Fruit fly (Drosophila melanogaster) whole organism, embryonic: ENCODE measurements around the gene CG44405.

Source experiments
- ATbp ChIP-seq: fragments of 200-800 bp; sonication (Bioruptor generic); optimal IDR thresholded peaks from 2 replicates; lab custom pipeline; 2017; ENCODE audit warnings: missing biosample characterization, mild to moderate bottlenecking, missing genetic modification characterization, missing genetic modification reagents
- Antp ChIP-seq: fragments of 200-800 bp; sonication (Bioruptor generic); optimal IDR thresholded peaks from 3 replicates; lab custom pipeline; 2016; ENCODE audit warnings: missing biosample characterization, missing genetic modification characterization
- B-H2 ChIP-seq: fragments of 200-800 bp; sonication (Bioruptor generic); optimal IDR thresholded peaks from 2 replicates; lab custom pipeline; 2018; ENCODE audit warnings: missing biosample characterization, mild to moderate bottlenecking, missing genetic modification characterization
- BtbVII ChIP-seq: fragments of 200-800 bp; sonication (Bioruptor generic); optimal IDR thresholded peaks from 3 replicates; lab custom pipeline; 2017; ENCODE audit warnings: missing biosample characterization, mild to moderate bottlenecking, missing genetic modification characterization
- C15 ChIP-seq: fragments of 200-800 bp; sonication (Bioruptor generic); IDR thresholded peaks from 3 replicates; pipeline ENCODE4 v1.3.6; 2022; ENCODE audit warnings: missing biosample characterization, missing genetic modification characterization
- CG10543 ChIP-seq: fragments of 200-800 bp; sonication (Bioruptor generic); optimal IDR thresholded peaks from 3 replicates; lab custom pipeline; 2017; ENCODE audit warnings: missing biosample characterization, mild to moderate bottlenecking, missing genetic modification characterization, moderate library complexity
- CG10959 ChIP-seq: fragments of 200-800 bp; sonication (Bioruptor generic); IDR thresholded peaks from 2 replicates; pipeline ENCODE4 v1.3.6; 2022; ENCODE audit warnings: missing biosample characterization, missing genetic modification characterization
- CG11560 ChIP-seq: fragments of 200-800 bp; sonication (Bioruptor generic); IDR thresholded peaks from 3 replicates; pipeline ENCODE4 v1.3.6; 2022; ENCODE audit warnings: missing biosample characterization, missing genetic modification characterization
- CG11723 ChIP-seq: fragments of 200-800 bp; sonication (Bioruptor generic); optimal IDR thresholded peaks from 2 replicates; lab custom pipeline; 2017; ENCODE audit warnings: missing biosample characterization, mild to moderate bottlenecking, missing genetic modification characterization
- CG12299 ChIP-seq: fragments of 200-800 bp; sonication (Bioruptor generic); optimal IDR thresholded peaks from 2 replicates; lab custom pipeline; 2018; ENCODE audit warnings: missing biosample characterization, mild to moderate bottlenecking, missing genetic modification characterization
- CG15073 ChIP-seq: fragments of 200-800 bp; sonication (Bioruptor generic); optimal IDR thresholded peaks from 2 replicates; lab custom pipeline; 2016; ENCODE audit warnings: missing biosample characterization, missing genetic modification characterization
- CG17328 ChIP-seq: fragments of 200-800 bp; sonication (Bioruptor generic); IDR thresholded peaks from 2 replicates; pipeline ENCODE4 v1.3.6; 2022; ENCODE audit warnings: missing biosample characterization, missing genetic modification characterization
- CG2712 ChIP-seq: fragments of 200-800 bp; optimal IDR thresholded peaks from 3 replicates; lab custom pipeline; 2019; ENCODE audit warnings: missing biosample characterization, mild to moderate bottlenecking, missing genetic modification characterization, moderate library complexity
- CG3281 ChIP-seq: fragments of 200-800 bp; sonication (Bioruptor generic); optimal IDR thresholded peaks from 3 replicates; lab custom pipeline; 2017; ENCODE audit warnings: missing biosample characterization, mild to moderate bottlenecking, missing genetic modification characterization
- CG4617 ChIP-seq: fragments of 200-800 bp; sonication (Bioruptor generic); optimal IDR thresholded peaks from 3 replicates; lab custom pipeline; 2016; ENCODE audit warnings: missing biosample characterization, missing genetic modification characterization, borderline replicate concordance
- CG5180 ChIP-seq: fragments of 200-800 bp; sonication (Bioruptor generic); optimal IDR thresholded peaks from 3 replicates; lab custom pipeline; 2017; ENCODE audit warnings: missing biosample characterization, missing genetic modification characterization, mild to moderate bottlenecking, moderate library complexity, missing genetic modification reagents
- CG6175 ChIP-seq: fragments of 200-800 bp; sonication (Bioruptor generic); IDR thresholded peaks from 3 replicates; pipeline ENCODE4 v1.3.6; 2022; ENCODE audit warnings: missing biosample characterization, missing genetic modification characterization
- CG6765 ChIP-seq: fragments of 200-800 bp; sonication (Bioruptor generic); optimal IDR thresholded peaks from 3 replicates; lab custom pipeline; 2017; ENCODE audit warnings: missing biosample characterization, mild to moderate bottlenecking, missing genetic modification characterization
- CG7839 ChIP-seq: fragments of 200-800 bp; sonication (Bioruptor generic); optimal IDR thresholded peaks from 3 replicates; lab custom pipeline; 2018; ENCODE audit warnings: missing biosample characterization, mild to moderate bottlenecking, missing genetic modification characterization, moderate library complexity
- CG9932 ChIP-seq: fragments of 200-800 bp; sonication (Bioruptor generic); IDR thresholded peaks from 2 replicates; pipeline ENCODE4 v1.3.6; 2022; ENCODE audit warnings: missing biosample characterization, missing genetic modification characterization
- Dp ChIP-seq: fragments of 200-800 bp; sonication (Bioruptor generic); optimal IDR thresholded peaks from 2 replicates; lab custom pipeline; 2018; ENCODE audit warnings: missing biosample characterization, mild to moderate bottlenecking, missing genetic modification characterization, moderate library complexity
- Fer2 ChIP-seq: fragments of 200-800 bp; sonication (Bioruptor generic); optimal IDR thresholded peaks from 2 replicates; lab custom pipeline; 2018; ENCODE audit warnings: missing biosample characterization, mild to moderate bottlenecking, missing genetic modification characterization, moderate library complexity
- Hey ChIP-seq: fragments of 200-800 bp; sonication (Bioruptor generic); optimal IDR thresholded peaks from 3 replicates; lab custom pipeline; 2018; ENCODE audit warnings: missing biosample characterization, mild to moderate bottlenecking, missing genetic modification characterization
- Hr51 ChIP-seq, 2 experiments: fragments of 200-800 bp; sonication (Bioruptor generic); optimal IDR thresholded peaks; 2 replicates in 1 of 2; 3 replicates in 1 of 2; lab custom pipeline; 2016 to 2018; ENCODE audit warnings: missing biosample characterization in 2 of 2, missing genetic modification characterization in 2 of 2, mild to moderate bottlenecking in 1 of 2, moderate library complexity in 1 of 2
- Med ChIP-seq: fragments of 200-800 bp; sonication (Bioruptor generic); peaks from one replicate; lab custom pipeline; 2016; ENCODE audit warnings: missing biosample characterization, missing genetic modification characterization, mild to moderate bottlenecking, inconsistent platforms, moderate library complexity
- Meics ChIP-seq: fragments of 200-800 bp; sonication (Bioruptor generic); optimal IDR thresholded peaks from 2 replicates; lab custom pipeline; 2017; ENCODE audit warnings: missing biosample characterization, mild to moderate bottlenecking, missing genetic modification characterization
- Nf-YA ChIP-seq: fragments of 200-800 bp; sonication (Bioruptor generic); IDR thresholded peaks from 2 replicates; pipeline ENCODE4 v1.3.6; 2022; ENCODE audit warnings: missing biosample characterization, missing genetic modification characterization
- PHDP ChIP-seq: fragments of 200-800 bp; sonication (Bioruptor generic); optimal IDR thresholded peaks from 3 replicates; lab custom pipeline; 2018; ENCODE audit warnings: missing biosample characterization, mild to moderate bottlenecking, missing genetic modification characterization, moderate library complexity
- Side ChIP-seq: fragments of 200-800 bp; sonication (Bioruptor generic); optimal IDR thresholded peaks from 2 replicates; lab custom pipeline; 2016; ENCODE audit warnings: missing biosample characterization, missing genetic modification characterization
- Sox102F ChIP-seq: fragments of 200-800 bp; sonication (Bioruptor generic); optimal IDR thresholded peaks from 2 replicates; lab custom pipeline; 2018; ENCODE audit warnings: missing biosample characterization, mild to moderate bottlenecking, missing genetic modification characterization, moderate library complexity
- bbx ChIP-seq: fragments of 200-800 bp; sonication (Bioruptor generic); IDR thresholded peaks from 2 replicates; pipeline ENCODE4 v1.3.6; 2022; ENCODE audit warnings: missing biosample characterization, missing genetic modification characterization; ENCODE audit not compliant: partially characterized antibody
- bsh ChIP-seq, 2 experiments: fragments of 200-800 bp; sonication (Bioruptor generic); optimal IDR thresholded peaks; 2 replicates each; lab custom pipeline; 2017 to 2018; ENCODE audit warnings: mild to moderate bottlenecking in 2 of 2, missing biosample characterization in 2 of 2, missing genetic modification characterization in 2 of 2, moderate library complexity in 1 of 2
- crc ChIP-seq: fragments of 200-800 bp; sonication (Bioruptor generic); optimal IDR thresholded peaks from 2 replicates; lab custom pipeline; 2016; ENCODE audit warnings: missing biosample characterization, missing genetic modification characterization
- cwo ChIP-seq: fragments of 200-800 bp; sonication (Bioruptor generic); optimal IDR thresholded peaks from 3 replicates; lab custom pipeline; 2017; ENCODE audit warnings: missing biosample characterization, missing genetic modification characterization, mild to moderate bottlenecking, moderate library complexity, missing genetic modification reagents
- disco-r ChIP-seq: fragments of 200-800 bp; sonication (Bioruptor generic); optimal IDR thresholded peaks from 2 replicates; lab custom pipeline; 2016; ENCODE audit warnings: missing biosample characterization, missing genetic modification characterization
- en ChIP-seq: fragments of 200-800 bp; sonication (Bioruptor generic); optimal IDR thresholded peaks from 2 replicates; lab custom pipeline; 2016; ENCODE audit warnings: missing biosample characterization, missing genetic modification characterization
- fd102C ChIP-seq: fragments of 200-800 bp; sonication (Bioruptor generic); optimal IDR thresholded peaks from 2 replicates; lab custom pipeline; 2018; ENCODE audit warnings: missing biosample characterization, mild to moderate bottlenecking, missing genetic modification characterization, moderate library complexity
- fd96Cb ChIP-seq: fragments of 200-800 bp; sonication (Bioruptor generic); optimal IDR thresholded peaks from 2 replicates; lab custom pipeline; 2018; ENCODE audit warnings: missing biosample characterization, mild to moderate bottlenecking, missing genetic modification characterization, moderate library complexity
- fu2 ChIP-seq: fragments of 200-800 bp; sonication (Bioruptor generic); optimal IDR thresholded peaks from 2 replicates; lab custom pipeline; 2016; ENCODE audit warnings: missing biosample characterization, missing genetic modification characterization
- gfzf ChIP-seq: fragments of 200-800 bp; sonication (Bioruptor generic); optimal IDR thresholded peaks from 2 replicates; lab custom pipeline; 2016; ENCODE audit warnings: missing biosample characterization, mild to moderate bottlenecking, missing genetic modification characterization, moderate library complexity
- her ChIP-seq: fragments of 200-800 bp; sonication (Bioruptor generic); optimal IDR thresholded peaks from 2 replicates; lab custom pipeline; 2016; ENCODE audit warnings: missing biosample characterization, missing genetic modification characterization
- jing ChIP-seq: fragments of 200-800 bp; sonication (Bioruptor generic); optimal IDR thresholded peaks from 2 replicates; lab custom pipeline; 2018; ENCODE audit warnings: missing biosample characterization, mild to moderate bottlenecking, missing genetic modification characterization
- ranshi ChIP-seq: fragments of 200-800 bp; sonication (Bioruptor generic); IDR thresholded peaks from 2 replicates; pipeline ENCODE4 v1.3.6; 2022; ENCODE audit warnings: missing biosample characterization, missing genetic modification characterization
- repo ChIP-seq: fragments of 200-800 bp; sonication (Bioruptor generic); optimal IDR thresholded peaks from 2 replicates; lab custom pipeline; 2016; ENCODE audit warnings: missing biosample characterization, missing genetic modification characterization
- seq ChIP-seq: fragments of 200-800 bp; sonication (Bioruptor generic); IDR thresholded peaks from 2 replicates; pipeline ENCODE4 v1.3.6; 2022; ENCODE audit warnings: missing biosample characterization, missing genetic modification characterization
- slbo ChIP-seq: fragments of 200-800 bp; sonication (Bioruptor generic); IDR thresholded peaks from 2 replicates; pipeline ENCODE4 v1.3.6; 2022; ENCODE audit warnings: missing biosample characterization, missing genetic modification characterization
- sug ChIP-seq: fragments of 200-800 bp; optimal IDR thresholded peaks from 2 replicates; lab custom pipeline; 2019; ENCODE audit warnings: missing biosample characterization, mild to moderate bottlenecking, missing genetic modification characterization, moderate library complexity
- tin ChIP-seq: fragments of 200-800 bp; sonication (Bioruptor generic); optimal IDR thresholded peaks from 3 replicates; lab custom pipeline; 2016; ENCODE audit warnings: missing biosample characterization, missing genetic modification characterization
- wor ChIP-seq: fragments of 200-800 bp; sonication (Bioruptor generic); IDR thresholded peaks from 2 replicates; pipeline ENCODE4 v1.3.6; 2022; ENCODE audit warnings: missing biosample characterization, missing genetic modification characterization
- zen ChIP-seq: fragments of 200-800 bp; sonication (Bioruptor generic); optimal IDR thresholded peaks from 3 replicates; lab custom pipeline; 2018; ENCODE audit warnings: missing biosample characterization, mild to moderate bottlenecking, missing genetic modification characterization, moderate library complexity

The CG44405 gene

DNA sequence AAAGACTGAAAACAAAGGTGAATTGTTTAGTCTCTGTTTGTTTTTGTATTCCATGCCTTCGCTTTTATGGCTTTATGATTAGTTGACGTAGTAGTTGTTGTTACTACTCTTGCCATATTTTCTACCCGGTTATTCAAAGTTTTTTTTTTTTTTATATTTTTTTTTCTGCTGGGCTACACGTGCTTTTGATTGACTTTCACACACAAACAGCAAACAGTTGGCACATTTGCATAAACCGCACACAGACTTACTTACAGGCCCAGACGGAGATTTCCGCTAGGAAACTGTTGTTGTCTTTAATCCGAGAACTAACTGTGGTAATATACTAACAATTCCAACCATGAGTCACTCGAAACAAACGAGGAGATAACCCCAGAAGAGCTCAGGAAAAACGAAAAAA is 26.3 kb downstream of the CG44405 start:
- TF ChIP-seq gfzf (no peak), CG3281 (no peak), CG10543 (GFP tag; lab: Kevin White, UChicago) (no peak), CG9932 (GFP tag; lab: Robert Waterston, UW) (no peak), Med (GFP tag; lab: Kevin White, UChicago) (peak; percentile 50), cwo (peak; percentile 77), BtbVII (GFP tag; lab: Kevin White, UChicago) (peak; percentile 12), CG6765 (no peak), sug (tag; lab: Kevin White, UChicago) (no peak), Nf-YA (GFP tag; lab: Robert Waterston, UW) (no peak), Sox102F (GFP tag; lab: Kevin White, UChicago) (no peak), wor (no peak)
- TF ChIP-seq, all 482 proteins: peak for 3

DNA sequence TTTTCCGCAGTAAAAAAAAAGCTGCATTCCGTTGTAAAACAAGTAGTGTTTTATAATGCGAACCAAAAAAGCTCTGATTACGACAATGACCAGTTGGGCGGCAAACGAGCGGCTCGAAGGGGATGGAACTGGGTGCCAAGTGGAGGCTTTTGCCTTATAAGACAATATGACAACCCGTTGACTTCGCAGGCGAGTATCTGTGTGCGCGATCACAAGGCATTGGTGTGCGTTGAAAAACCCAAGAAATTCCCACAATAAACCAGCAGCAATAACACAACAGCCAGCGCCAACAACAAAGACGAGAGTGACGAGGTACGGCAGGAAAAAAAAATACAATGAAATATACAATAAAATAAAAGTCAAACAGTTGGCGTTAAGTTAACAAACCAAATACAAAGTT is 27.1 kb downstream of the CG44405 start:
- TF ChIP-seq en (GFP tag; lab: Kevin White, UChicago) (no peak), PHDP (tag; lab: Kevin White, UChicago) (no peak), Meics (GFP tag; lab: Kevin White, UChicago) (peak; percentile 6), gfzf (no peak), CG5180 (GFP tag; lab: Kevin White, UChicago) (no peak), Med (GFP tag; lab: Kevin White, UChicago) (peak; percentile 75), Hey (tag; lab: Kevin White, UChicago) (no peak), CG11723 (GFP tag; lab: Kevin White, UChicago) (no peak), Dp (GFP tag; lab: Kevin White, UChicago) (no peak), CG7839 (tag; lab: Kevin White, UChicago) (no peak), Side (GFP tag; lab: Kevin White, UChicago) (no peak), fd96Cb (no peak), disco-r (no peak), B-H2 (GFP tag; lab: Kevin White, UChicago) (peak; percentile 82), CG10959 (GFP tag; lab: Robert Waterston, UW) (no peak), Hr51 (GFP tag; optimal IDR thresholded peaks at IDR 0.05; lab: Kevin White, UChicago) (no peak), Fer2 (tag; lab: Kevin White, UChicago) (no peak), CG6175 (GFP tag; lab: Robert Waterston, UW) (no peak), CG17328 (GFP tag; lab: Robert Waterston, UW) (no peak), fu2 (no peak), CG11560 (tag; lab: Robert Waterston, UW) (no peak), jing (GFP tag; lab: Kevin White, UChicago) (no peak), seq (no peak), bsh (GFP tag; optimal IDR thresholded peaks at IDR 0.05; lab: Kevin White, UChicago) (no peak), bbx (GFP tag; lab: Robert Waterston, UW) (no peak), zen (tag; lab: Kevin White, UChicago) (no peak), slbo (GFP tag; lab: Robert Waterston, UW) (peak; percentile 30; the same call in 1 of the 2 replicates), CG2712 (no peak), Antp (GFP tag; lab: Kevin White, UChicago) (no peak), C15 (no peak), ranshi (no peak; the same call in 1 of the 2 replicates), her (no peak), CG12299 (tag; lab: Kevin White, UChicago) (peak; percentile 0), tin (GFP tag; lab: Kevin White, UChicago) (no peak), ATbp (GFP tag; lab: Kevin White, UChicago) (no peak), CG4617 (GFP tag; lab: Kevin White, UChicago) (no peak), crc (GFP tag; lab: Kevin White, UChicago) (no peak), CG9932 (GFP tag; lab: Robert Waterston, UW) (no peak), fd102C (GFP tag; lab: Kevin White, UChicago) (no peak), repo (GFP tag; lab: Kevin White, UChicago) (no peak), CG15073 (no peak)
